Fruit fly (Drosophila melanogaster) whole organism: Measurements from ENCODE around the gene Tpst.

Source experiments
- CG8478 ChIP-seq: fragments of >200 bp; optimal IDR thresholded peaks from 2 replicates; lab custom pipeline; 2018; ENCODE audit warnings: inconsistent platforms
- Dll ChIP-seq: fragments of >200 bp; optimal IDR thresholded peaks from 2 replicates; lab custom pipeline; 2017
- EcR ChIP-seq, 2 experiments: fragments of >200 bp; optimal IDR thresholded peaks; 2 replicates each; lab custom pipeline; 2017; ENCODE audit warnings: missing biosample characterization in 2 of 2, missing genetic modification characterization in 2 of 2, missing genetic modification reagents in 2 of 2
- pan ChIP-seq: fragments of >200 bp; optimal IDR thresholded peaks from 2 replicates; lab custom pipeline; 2017
- psq ChIP-seq: fragments of >200 bp; optimal IDR thresholded peaks from 2 replicates; lab custom pipeline; 2017
- usp ChIP-seq: fragments of >200 bp; optimal IDR thresholded peaks from 2 replicates; lab custom pipeline; 2017; ENCODE audit warnings: missing biosample characterization, missing genetic modification characterization, mixed read lengths

DNA sequence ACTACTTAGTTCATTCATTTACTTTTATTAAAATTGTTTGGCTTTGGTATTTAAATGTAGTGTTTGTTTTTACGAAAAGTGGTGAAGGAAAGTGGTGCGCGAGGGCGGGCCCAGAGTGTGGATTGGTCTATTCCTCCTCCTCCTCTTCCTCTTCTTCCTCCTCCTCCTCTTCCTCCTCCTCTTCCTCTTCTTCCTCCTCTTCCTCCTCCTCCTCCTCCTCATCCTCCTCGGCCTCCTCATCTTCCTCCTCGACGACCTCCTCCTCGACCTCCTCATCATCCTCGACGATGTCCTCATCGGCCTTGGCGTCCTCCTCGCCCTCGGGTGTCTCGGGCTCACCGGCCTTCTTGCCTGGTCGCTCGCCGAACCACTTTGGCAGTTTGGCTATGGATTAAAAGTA, 30.0 kb downstream of the Tpst start:
- TF ChIP-seq usp (no peak), CG8478 (lab: Kevin White, UChicago) (no peak), psq (lab: Kevin White, UChicago) (no peak), pan (lab: Kevin White, UChicago) (no peak), EcR (GFP tag; optimal IDR thresholded peaks at IDR 0.05; lab: Kevin White, UChicago) (no peak), Dll (lab: Kevin White, UChicago) (no peak)
